Worm (Caenorhabditis elegans): ENCODE measurements around the gene F11C1.9.

F11C1.9 gene

ce11 chrX:13006328-13006727, 29.0 kb upstream of the F11C1.9 start:
- TF ChIP-seq nhr-48 (tag; optimal IDR thresholded peaks at IDR 0.05): peak; percentile 5
- no peak for TF ChIP-seq F10B5.3 (tag; optimal IDR thresholded peaks at IDR 0.05)
- TF ChIP-seq sdz-12 (GFP tag; optimal IDR thresholded peaks at IDR 0.05): no peak
- no peak for TF ChIP-seq dpl-1 (GFP tag; optimal IDR thresholded peaks at IDR 0.05)
- TF ChIP-seq hlh-30 (tag; optimal IDR thresholded peaks at IDR 0.05; ENCODE audit: insufficient read depth): peak; percentile 25
- no peak for TF ChIP-seq mdl-1 (tag; optimal IDR thresholded peaks at IDR 0.05)
- TF ChIP-seq unc-62 (GFP tag; optimal IDR thresholded peaks at IDR 0.05 in 1 of 2): peak in 1 of 2 experiments; percentile 1
- no peak for TF ChIP-seq unc-62 (tag; optimal IDR thresholded peaks at IDR 0.05)
- TF ChIP-seq hlh-11 (tag; optimal IDR thresholded peaks at IDR 0.05): peak; percentile 6
- TF ChIP-seq egl-43 (GFP tag; IDR thresholded peaks at IDR 0.05): no peak
- no peak for TF ChIP-seq snpc-1.2 (GFP tag; IDR thresholded peaks at IDR 0.05)
- TF ChIP-seq arid-1 (GFP tag; conservative IDR thresholded peaks at IDR 0.05): no peak
- no peak for TF ChIP-seq aly-2 (tag; optimal IDR thresholded peaks at IDR 0.05)
- no peak for TF ChIP-seq ctbp-1 (GFP tag; IDR thresholded peaks at IDR 0.05)
- no peak for TF ChIP-seq spr-3 (GFP tag; optimal IDR thresholded peaks at IDR 0.05)
- no peak for TF ChIP-seq madf-5 (GFP tag; IDR thresholded peaks at IDR 0.05)
- no peak for TF ChIP-seq mes-2 (tag; optimal IDR thresholded peaks at IDR 0.05; ENCODE audit: poor library complexity, severe bottlenecking)
- no peak for TF ChIP-seq dmd-6 (GFP tag; IDR thresholded peaks at IDR 0.05)
- no peak for TF ChIP-seq nhr-111 (GFP tag; optimal IDR thresholded peaks at IDR 0.05)
- TF ChIP-seq nhr-10 (tag; optimal IDR thresholded peaks at IDR 0.05): no peak
- TF ChIP-seq nhr-11 (tag; optimal IDR thresholded peaks at IDR 0.05): no peak
- peak; percentile 16 for TF ChIP-seq mxl-3 (GFP tag; optimal IDR thresholded peaks at IDR 0.05)
- TF ChIP-seq mdt-29 (GFP tag; IDR thresholded peaks at IDR 0.05): no peak
- no peak for TF ChIP-seq rbr-2 (tag; optimal IDR thresholded peaks at IDR 0.05)
- TF ChIP-seq attf-4 (tag; optimal IDR thresholded peaks at IDR 0.05): no peak
- no peak for TF ChIP-seq hmg-1.1 (GFP tag; IDR thresholded peaks at IDR 0.05)
- TF ChIP-seq dve-1 (tag; optimal IDR thresholded peaks at IDR 0.05; ENCODE audit: insufficient read depth): no peak

- TF ChIP-seq ZK546.5 (tag; optimal IDR thresholded peaks at IDR 0.05): no peak
- no peak for TF ChIP-seq F44E2.7 (GFP tag; IDR thresholded peaks at IDR 0.05)
- TF ChIP-seq set-16 (GFP tag; IDR thresholded peaks at IDR 0.05): no peak
- peak; percentile 64 for TF ChIP-seq nhr-25 (tag; optimal IDR thresholded peaks at IDR 0.05; ENCODE audit: borderline replicate concordance, insufficient read depth)
- peak; percentile 14 for TF ChIP-seq aha-1 (tag)
Measured at ce11 chrX:13005730-13006129, 28.4 kb upstream of the F11C1.9 start.

- TF ChIP-seq cey-2 (tag; optimal IDR thresholded peaks at IDR 0.05; ENCODE audit: borderline replicate concordance, insufficient read depth) (no peak), php-3 (GFP tag; IDR thresholded peaks at IDR 0.05) (no peak), nhr-25 (tag; optimal IDR thresholded peaks at IDR 0.05; ENCODE audit: borderline replicate concordance, insufficient read depth) (peak; percentile 74), skn-1 (tag; optimal IDR thresholded peaks at IDR 0.05) (no peak)
Measured at ce11 chrX:13004491-13005093, 27.2 kb upstream of the F11C1.9 start.

ce11 chrX:13003092-13003491, 25.7 kb upstream of the F11C1.9 start:
- TF ChIP-seq nhr-25 (tag; optimal IDR thresholded peaks at IDR 0.05; ENCODE audit: borderline replicate concordance, insufficient read depth) (peak; percentile 66), lsy-2 (tag; optimal IDR thresholded peaks at IDR 0.05) (no peak), daf-12 (tag; optimal IDR thresholded peaks at IDR 0.05) (no peak)

Data from whole organism, L4 larva.